Worm (Caenorhabditis elegans) whole organism, L1 larva: ENCODE results near the gene nhr-285.
"Not testable (repeated sequence)": the region's sequence is repeated elsewhere in the genome, so short reads cannot be mapped to it uniquely, and the experiment has no call there.

ENCODE experiments used
- C16A3.4 ChIP-seq: fragments of 150-350 bp; optimal IDR thresholded peaks from 2 replicates; lab custom pipeline; 2014; ENCODE audit warnings: missing biosample characterization, missing genetic modification characterization
- C34B4.2 ChIP-seq: sonication (generic microtip); optimal IDR thresholded peaks from 2 replicates; lab custom pipeline; 2017; ENCODE audit warnings: mild to moderate bottlenecking, missing genetic modification characterization, missing compliant biosample characterization
- Y116A8C.19 ChIP-seq: sonication (generic microtip); optimal IDR thresholded peaks from 2 replicates; lab custom pipeline; 2016; ENCODE audit warnings: missing compliant biosample characterization, missing genetic modification characterization, borderline replicate concordance
- ceh-63 ChIP-seq: fragments of 200-800 bp; sonication (Bioruptor generic); optimal IDR thresholded peaks from 2 replicates; lab custom pipeline; 2018; ENCODE audit warnings: mild to moderate bottlenecking, missing genetic modification characterization, missing compliant biosample characterization
- ceh-88 ChIP-seq: fragments of 200-800 bp; sonication (Bioruptor generic); IDR thresholded peaks from 2 replicates; pipeline ENCODE4 v1.3.6; 2022; ENCODE audit warnings: missing genetic modification characterization, missing compliant biosample characterization
- ces-1 ChIP-seq: fragments of 150-350 bp; optimal IDR thresholded peaks from 2 replicates; lab custom pipeline; 2014; ENCODE audit warnings: missing biosample characterization, missing genetic modification reagents, missing genetic modification characterization
- dpl-1 ChIP-seq, 3 experiments: fragments of 150-350 bp in 2 of 3; sonication (generic microtip) in 1 of 3; optimal IDR thresholded peaks; 2 replicates each; lab custom pipeline; 2014 to 2017; ENCODE audit warnings: missing biosample characterization in 3 of 3, missing genetic modification characterization in 3 of 3, missing genetic modification reagents in 3 of 3
- elt-2 ChIP-seq: sonication (generic microtip); optimal IDR thresholded peaks from 2 replicates; lab custom pipeline; 2016; ENCODE audit warnings: missing genetic modification characterization, mild to moderate bottlenecking, inconsistent platforms, missing compliant biosample characterization, missing genetic modification reagents
- elt-3 ChIP-seq, 6 experiments: fragments of 150-350 bp in 1 of 6; sonication (generic microtip); optimal IDR thresholded peaks; 2 replicates each; lab custom pipeline; 2017 to 2018; ENCODE audit warnings: missing biosample characterization in 6 of 6, missing genetic modification characterization in 6 of 6, inconsistent platforms in 1 of 6
- fkh-10 ChIP-seq: sonication (generic microtip); optimal IDR thresholded peaks from 2 replicates; lab custom pipeline; 2017; ENCODE audit warnings: missing biosample characterization, missing genetic modification reagents, missing genetic modification characterization
- fkh-4 ChIP-seq: sonication (generic microtip); optimal IDR thresholded peaks from 2 replicates; lab custom pipeline; 2016; ENCODE audit warnings: missing compliant biosample characterization, missing genetic modification characterization, borderline replicate concordance
- fkh-8 ChIP-seq: sonication (generic microtip); optimal IDR thresholded peaks from 2 replicates; lab custom pipeline; 2016; ENCODE audit warnings: mild to moderate bottlenecking, missing genetic modification characterization, missing compliant biosample characterization
- grh-1 ChIP-seq: fragments of 200-800 bp; sonication (Bioruptor generic); IDR thresholded peaks from 2 replicates; pipeline ENCODE4 v1.3.6; 2022; ENCODE audit warnings: missing genetic modification reagents, missing genetic modification characterization, missing compliant biosample characterization
- hpl-2 ChIP-seq: fragments of 150-350 bp; optimal IDR thresholded peaks from 2 replicates; lab custom pipeline; 2014; ENCODE audit warnings: missing biosample characterization, missing genetic modification reagents, missing genetic modification characterization
- isw-1 ChIP-seq: fragments of 200-800 bp; sonication (Bioruptor generic); IDR thresholded peaks from 2 replicates; pipeline ENCODE4 v1.3.6; 2022; ENCODE audit warnings: missing genetic modification characterization, missing compliant biosample characterization
- lin-13 ChIP-seq: fragments of 150-350 bp; optimal IDR thresholded peaks from 2 replicates; lab custom pipeline; 2014; ENCODE audit warnings: missing biosample characterization, missing genetic modification reagents, missing genetic modification characterization
- lin-14 ChIP-seq: fragments of 200-800 bp; sonication (Bioruptor generic); optimal IDR thresholded peaks from 2 replicates; lab custom pipeline; 2018; ENCODE audit warnings: mild to moderate bottlenecking, missing genetic modification characterization, moderate library complexity, missing compliant biosample characterization
- mab-9 ChIP-seq: fragments of 200-800 bp; sonication (Bioruptor generic); IDR thresholded peaks from 2 replicates; pipeline ENCODE4 v1.3.6; 2022; ENCODE audit warnings: missing genetic modification reagents, missing genetic modification characterization, missing compliant biosample characterization
- nhr-11 ChIP-seq: fragments of 150-350 bp; optimal IDR thresholded peaks from 2 replicates; lab custom pipeline; 2014; ENCODE audit warnings: missing biosample characterization, missing genetic modification characterization
- nhr-19 ChIP-seq: fragments of 200-800 bp; sonication (Bioruptor generic); conservative IDR thresholded peaks from 2 replicates; pipeline ENCODE4 v1.3.6; 2022; ENCODE audit warnings: missing genetic modification characterization, missing compliant biosample characterization
- nhr-20 ChIP-seq: sonication (generic microtip); optimal IDR thresholded peaks from 2 replicates; lab custom pipeline; 2016; ENCODE audit warnings: mild to moderate bottlenecking, missing genetic modification characterization, missing compliant biosample characterization
- nhr-237 ChIP-seq: fragments of 150-350 bp; optimal IDR thresholded peaks from 2 replicates; lab custom pipeline; 2014; ENCODE audit warnings: missing biosample characterization, missing genetic modification characterization
- nhr-28 ChIP-seq: fragments of 150-350 bp; optimal IDR thresholded peaks from 2 replicates; lab custom pipeline; 2014; ENCODE audit warnings: missing biosample characterization, missing genetic modification characterization
- nhr-76 ChIP-seq: sonication (generic microtip); optimal IDR thresholded peaks from 2 replicates; lab custom pipeline; 2017; ENCODE audit warnings: missing biosample characterization, missing genetic modification characterization
- nhr-90 ChIP-seq: sonication (generic microtip); optimal IDR thresholded peaks from 2 replicates; lab custom pipeline; 2016; ENCODE audit warnings: mild to moderate bottlenecking, missing genetic modification characterization, missing compliant biosample characterization; ENCODE audit not compliant: poor library complexity
- pag-3 ChIP-seq: sonication (generic microtip); optimal IDR thresholded peaks from 2 replicates; lab custom pipeline; 2017; ENCODE audit warnings: missing genetic modification characterization, mild to moderate bottlenecking, missing compliant biosample characterization, antibody characterized with exemption, borderline replicate concordance; ENCODE audit not compliant: insufficient read depth
- rnt-1 ChIP-seq: sonication (generic microtip); optimal IDR thresholded peaks from 2 replicates; lab custom pipeline; 2016; ENCODE audit warnings: mild to moderate bottlenecking, missing genetic modification characterization, moderate library complexity, missing compliant biosample characterization
- sox-4 ChIP-seq: sonication (generic microtip); optimal IDR thresholded peaks from 2 replicates; lab custom pipeline; 2016; ENCODE audit warnings: missing genetic modification characterization, missing compliant biosample characterization
- sup-37 ChIP-seq: fragments of 200-800 bp; sonication (Bioruptor generic); optimal IDR thresholded peaks from 2 replicates; lab custom pipeline; 2018; ENCODE audit warnings: mild to moderate bottlenecking, missing genetic modification characterization, missing compliant biosample characterization
- unc-30 ChIP-seq: sonication (generic microtip); optimal IDR thresholded peaks from 2 replicates; lab custom pipeline; 2017; ENCODE audit warnings: missing biosample characterization, missing genetic modification characterization
- unc-86 ChIP-seq: sonication (generic microtip); optimal IDR thresholded peaks from 2 replicates; lab custom pipeline; 2016; ENCODE audit warnings: missing genetic modification characterization, missing compliant biosample characterization
- zag-1 ChIP-seq: fragments of 150-350 bp; optimal IDR thresholded peaks from 2 replicates; lab custom pipeline; 2014; ENCODE audit warnings: missing biosample characterization, missing genetic modification characterization
- ztf-11 ChIP-seq, 2 experiments: sonication (generic microtip); optimal IDR thresholded peaks; 2 replicates each; lab custom pipeline; 2016 to 2017; ENCODE audit warnings: missing genetic modification characterization in 2 of 2, missing biosample characterization in 1 of 2, missing compliant biosample characterization in 1 of 2
- ztf-4 ChIP-seq: fragments of 150-350 bp; optimal IDR thresholded peaks from 2 replicates; lab custom pipeline; 2014; ENCODE audit warnings: missing biosample characterization, missing genetic modification characterization

The nhr-285 gene

DNA sequence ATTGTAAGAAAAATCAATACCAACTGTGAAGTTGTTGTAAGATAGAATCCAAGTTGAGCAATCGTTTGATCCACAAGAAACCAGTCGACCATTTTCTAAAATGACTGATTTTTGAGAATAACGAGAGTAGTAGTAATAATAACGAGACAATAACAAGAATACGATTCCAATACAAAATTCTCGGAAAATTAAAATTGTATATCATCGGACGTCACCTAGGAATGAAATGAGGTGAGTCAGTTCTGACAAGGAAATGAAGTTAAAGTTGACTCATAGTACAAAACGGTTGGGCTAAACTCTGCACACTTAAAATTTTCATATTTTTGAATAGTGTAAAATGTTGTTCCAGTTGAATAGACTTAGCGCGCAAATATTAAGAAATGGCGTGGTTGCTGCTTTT lies 34.7 kb downstream of the nhr-285 start, which contains the start of gene str-19:
TSS of gene str-19 (minus strand) at position 101 of the 400 bp plus-strand sequence.
- not testable (repeated sequence) for TF ChIP-seq nhr-20 (tag; lab: Kevin White, UChicago); rnt-1 (tag; lab: Kevin White, UChicago); ces-1 (GFP tag; lab: Kevin White, UChicago)

DNA sequence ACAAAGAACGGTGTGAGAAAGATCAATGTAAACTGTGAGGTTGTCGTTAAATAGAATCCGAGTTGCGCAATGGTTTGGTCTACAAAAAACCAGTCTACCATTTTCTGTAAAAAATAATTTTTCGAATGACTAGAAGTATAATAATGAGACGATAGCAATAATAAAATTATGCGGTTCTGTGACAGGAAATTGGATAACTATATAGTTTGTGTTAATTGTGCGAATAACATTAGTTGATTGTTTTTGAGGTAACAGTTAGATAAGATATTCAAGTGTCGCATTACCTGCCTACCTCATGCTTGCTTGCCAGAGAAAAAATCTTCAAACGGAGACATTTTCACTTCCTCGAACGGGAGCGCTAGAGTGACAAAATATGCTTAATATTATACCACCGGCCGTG lies 37.2 kb downstream of the nhr-285 start, which contains the start of gene str-18:
TSS of gene str-18 (minus strand) at position 101 of the 400 bp plus-strand sequence.
- no peak for TF ChIP-seq elt-3 (tag; optimal IDR thresholded peaks at IDR 0.05; lab: Kevin White, UChicago)
- no peak for TF ChIP-seq sox-4 (tag; lab: Kevin White, UChicago)
- TF ChIP-seq nhr-19 (GFP tag; lab: Robert Waterston, UW), result no peak
- TF ChIP-seq fkh-4 (tag; lab: Kevin White, UChicago), result no peak
- no peak for TF ChIP-seq nhr-28 (tag; lab: Kevin White, UChicago)
- TF ChIP-seq nhr-76 (tag; lab: Kevin White, UChicago), result no peak
- TF ChIP-seq C16A3.4, result no peak
- no peak for TF ChIP-seq hpl-2
- no peak for TF ChIP-seq Y116A8C.19 (tag; lab: Kevin White, UChicago)
- no peak for TF ChIP-seq isw-1 (GFP tag; lab: Robert Waterston, UW)
- TF ChIP-seq C34B4.2 (tag; lab: Kevin White, UChicago), result no peak
- TF ChIP-seq, all 84 proteins: peak for 0

- TF ChIP-seq zag-1 (tag; lab: Kevin White, UChicago), result no peak
- no peak for TF ChIP-seq nhr-11 (tag; lab: Kevin White, UChicago)
- no peak for TF ChIP-seq elt-2
- no peak for TF ChIP-seq fkh-4 (tag; lab: Kevin White, UChicago)
- no peak for TF ChIP-seq pag-3
- TF ChIP-seq sup-37 (GFP tag; lab: Kevin White, UChicago), result no peak
- no peak for TF ChIP-seq ceh-63
- TF ChIP-seq ztf-11 (tag; optimal IDR thresholded peaks at IDR 0.05; lab: Kevin White, UChicago), result no peak
- TF ChIP-seq nhr-90 (tag; lab: Kevin White, UChicago), result no peak
- no peak for TF ChIP-seq ces-1 (GFP tag; lab: Kevin White, UChicago)
Observed at ce11 chrV:15735720-15736119, 43.3 kb downstream of the nhr-285 start, which contains the start of gene str-27. TSS of gene str-27 (minus strand) at chrV:15735820.

ce11 chrV:15733568-15733967 lies 45.5 kb downstream of the nhr-285 start, which contains the start of gene T23D5.3:
TSS of gene T23D5.3 (minus strand) at chrV:15733668.
- TF ChIP-seq nhr-20 (tag; lab: Kevin White, UChicago) (no peak), fkh-10 (GFP tag; lab: Kevin White, UChicago) (no peak)

DNA sequence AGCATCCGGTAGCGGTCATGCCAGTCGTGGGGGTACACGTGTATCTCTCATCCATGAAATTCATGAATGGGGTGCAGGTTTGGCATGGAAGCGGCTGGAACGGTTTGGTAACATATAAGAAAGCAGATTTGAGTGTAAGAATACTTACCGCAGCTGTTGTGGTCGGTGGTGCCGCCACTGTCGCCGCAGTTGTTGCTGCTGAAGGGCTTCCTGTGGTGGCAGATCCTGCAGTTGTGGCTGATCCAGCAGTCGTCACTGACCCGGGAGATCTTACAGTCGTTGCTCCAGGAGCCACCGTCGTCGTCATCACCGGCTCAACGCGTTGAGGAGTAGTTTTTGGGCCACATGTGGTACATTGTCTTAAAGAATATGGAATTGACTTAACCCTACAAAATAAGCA lies 46.0 kb downstream of the nhr-285 start:
- TF ChIP-seq lin-13 (GFP tag; lab: Kevin White, UChicago) (no peak), unc-86 (tag; lab: Kevin White, UChicago) (no peak), ceh-88 (GFP tag; lab: Robert Waterston, UW) (no peak), nhr-237 (tag; lab: Kevin White, UChicago) (no peak), fkh-8 (tag; lab: Kevin White, UChicago) (no peak), ztf-4 (tag; lab: Kevin White, UChicago) (no peak), nhr-76 (tag; lab: Kevin White, UChicago) (no peak), dpl-1 (GFP tag; optimal IDR thresholded peaks at IDR 0.05; lab: Kevin White, UChicago) (no peak)

- TF ChIP-seq lin-14 (GFP tag; lab: Kevin White, UChicago) (no peak), unc-86 (tag; lab: Kevin White, UChicago) (no peak), mab-9 (GFP tag; lab: Robert Waterston, UW) (no peak), grh-1 (GFP tag; lab: Robert Waterston, UW) (no peak), unc-30 (tag; lab: Kevin White, UChicago) (no peak)
Observed at ce11 chrV:15732209-15732608, 46.8 kb downstream of the nhr-285 start, which contains the start of gene str-38. TSS of gene str-38 (minus strand) at chrV:15732309.
